Worm (Caenorhabditis elegans): Measurements from ENCODE around the gene C08F11.13.

ce11 chrIV:13623533-13623932 lies 13.8 kb upstream of the C08F11.13 start, which contains the start of gene C08F11.1:
- no peak for TF ChIP-seq die-1 (tag; optimal IDR thresholded peaks at IDR 0.05)
- TF ChIP-seq fkh-3 (tag; optimal IDR thresholded peaks at IDR 0.05), result no peak
- TF ChIP-seq Y67H2A.10 (GFP tag; conservative IDR thresholded peaks at IDR 0.05), result no peak
- TF ChIP-seq sptf-2 (GFP tag; optimal IDR thresholded peaks at IDR 0.05), result no peak
- no peak for TF ChIP-seq ccch-3 (GFP tag; optimal IDR thresholded peaks at IDR 0.05)

All from whole organism, young adult.